Worm (Caenorhabditis elegans): ENCODE measurements around the gene Y45F10C.2.

The Y45F10C.2 gene

ce11 chrIV:13626469-13626868, 36.0 kb downstream of the Y45F10C.2 start, which contains the start of gene sru-21:
Gene sru-21, plus strand, starts transcription at chrIV:13626769.
- no peak for TF ChIP-seq lin-32 (GFP tag; optimal IDR thresholded peaks at IDR 0.05)
- TF ChIP-seq nhr-76 (tag; optimal IDR thresholded peaks at IDR 0.05), result no peak
- no peak for TF ChIP-seq ztf-11 (tag; optimal IDR thresholded peaks at IDR 0.05)
- no peak for TF ChIP-seq unc-62 (GFP tag; optimal IDR thresholded peaks at IDR 0.05)
- no peak for TF ChIP-seq hlh-1 (tag; optimal IDR thresholded peaks at IDR 0.05)
- TF ChIP-seq drap-1 (GFP tag; optimal IDR thresholded peaks at IDR 0.05), result no peak
- TF ChIP-seq cnd-1 (tag; optimal IDR thresholded peaks at IDR 0.05), result no peak
- TF ChIP-seq bed-3 (GFP tag; optimal IDR thresholded peaks at IDR 0.05), result no peak
- TF ChIP-seq nhr-12 (tag; optimal IDR thresholded peaks at IDR 0.05), result no peak
- TF ChIP-seq pha-4 (tag; optimal IDR thresholded peaks at IDR 0.05), result no peak
- TF ChIP-seq ces-1 (GFP tag; optimal IDR thresholded peaks at IDR 0.05), result no peak
- no peak for TF ChIP-seq mls-2 (tag; optimal IDR thresholded peaks at IDR 0.05)
- no peak for TF ChIP-seq unc-39 (tag; optimal IDR thresholded peaks at IDR 0.05)
- no peak for TF ChIP-seq ham-2 (GFP tag; optimal IDR thresholded peaks at IDR 0.05)
- no peak for TF ChIP-seq sem-2 (GFP tag; optimal IDR thresholded peaks at IDR 0.05)
- TF ChIP-seq nhr-2 (tag; optimal IDR thresholded peaks at IDR 0.05), result no peak
- no peak for TF ChIP-seq lsy-2 (tag; optimal IDR thresholded peaks at IDR 0.05)

- no peak for TF ChIP-seq nhr-12 (tag; optimal IDR thresholded peaks at IDR 0.05)
- TF ChIP-seq pha-4 (tag; optimal IDR thresholded peaks at IDR 0.05), result no peak
- no peak for TF ChIP-seq lin-13 (tag; optimal IDR thresholded peaks at IDR 0.05)
- no peak for TF ChIP-seq sem-2 (GFP tag; optimal IDR thresholded peaks at IDR 0.05)
- TF ChIP-seq M03D4.4 (tag; optimal IDR thresholded peaks at IDR 0.05), result no peak
- no peak for TF ChIP-seq lin-32 (GFP tag; optimal IDR thresholded peaks at IDR 0.05)
- TF ChIP-seq unc-120 (tag; optimal IDR thresholded peaks at IDR 0.05; ENCODE audit: poor library complexity, severe bottlenecking), result no peak
- no peak for TF ChIP-seq ceh-43 (GFP tag; optimal IDR thresholded peaks at IDR 0.05)
- no peak for TF ChIP-seq blmp-1 (tag; optimal IDR thresholded peaks at IDR 0.05)
- TF ChIP-seq zip-8 (tag; optimal IDR thresholded peaks at IDR 0.05), result no peak
- no peak for TF ChIP-seq cnd-1 (tag; optimal IDR thresholded peaks at IDR 0.05)
- TF ChIP-seq mls-2 (tag; optimal IDR thresholded peaks at IDR 0.05), result no peak
These were observed 38.9 kb downstream of the Y45F10C.2 start, which contains the start of gene C08F11.1 for ce11 chrIV:13623533-13623932. Gene C08F11.1, plus strand, starts transcription at chrIV:13623833.

- no peak for TF ChIP-seq unc-62 (GFP tag; optimal IDR thresholded peaks at IDR 0.05)
- no peak for TF ChIP-seq lsy-2 (tag; optimal IDR thresholded peaks at IDR 0.05)
- TF ChIP-seq elt-3 (tag; optimal IDR thresholded peaks at IDR 0.05), result no peak
- no peak for TF ChIP-seq nhr-2 (tag; optimal IDR thresholded peaks at IDR 0.05)
- no peak for TF ChIP-seq unc-39 (tag; optimal IDR thresholded peaks at IDR 0.05)
- TF ChIP-seq mls-2 (tag; optimal IDR thresholded peaks at IDR 0.05), result no peak
- no peak for TF ChIP-seq nhr-12 (tag; optimal IDR thresholded peaks at IDR 0.05)
- no peak for TF ChIP-seq ceh-83 (GFP tag; optimal IDR thresholded peaks at IDR 0.05)
- TF ChIP-seq unc-120 (tag; optimal IDR thresholded peaks at IDR 0.05; ENCODE audit: poor library complexity, severe bottlenecking), result no peak
- TF ChIP-seq hlh-1 (tag; optimal IDR thresholded peaks at IDR 0.05), result no peak
- no peak for TF ChIP-seq bed-3 (GFP tag; optimal IDR thresholded peaks at IDR 0.05)
- no peak for TF ChIP-seq snpc-4 (tag; optimal IDR thresholded peaks at IDR 0.05)
- no peak for TF ChIP-seq mep-1 (tag; optimal IDR thresholded peaks at IDR 0.05)
- TF ChIP-seq ces-1 (GFP tag; optimal IDR thresholded peaks at IDR 0.05), result no peak
- TF ChIP-seq cnd-1 (tag; optimal IDR thresholded peaks at IDR 0.05), result no peak
- TF ChIP-seq sem-2 (GFP tag; optimal IDR thresholded peaks at IDR 0.05), result no peak
- no peak for TF ChIP-seq pha-4 (tag; optimal IDR thresholded peaks at IDR 0.05)
- TF ChIP-seq blmp-1 (tag; optimal IDR thresholded peaks at IDR 0.05), result no peak
- TF ChIP-seq ceh-39 (tag; optimal IDR thresholded peaks at IDR 0.05), result no peak
These were observed 43.3 kb downstream of the Y45F10C.2 start, which contains the start of gene C08F11.3 for ce11 chrIV:13619203-13619602. Gene C08F11.3, plus strand, starts transcription at chrIV:13619503.
